Worm (Caenorhabditis elegans): ENCODE measurements around the gene T13C5.2.
A peak's percentile ranks its signal among the peaks of the same experiment; 100 is the strongest.

The T13C5.2 gene

DNA sequence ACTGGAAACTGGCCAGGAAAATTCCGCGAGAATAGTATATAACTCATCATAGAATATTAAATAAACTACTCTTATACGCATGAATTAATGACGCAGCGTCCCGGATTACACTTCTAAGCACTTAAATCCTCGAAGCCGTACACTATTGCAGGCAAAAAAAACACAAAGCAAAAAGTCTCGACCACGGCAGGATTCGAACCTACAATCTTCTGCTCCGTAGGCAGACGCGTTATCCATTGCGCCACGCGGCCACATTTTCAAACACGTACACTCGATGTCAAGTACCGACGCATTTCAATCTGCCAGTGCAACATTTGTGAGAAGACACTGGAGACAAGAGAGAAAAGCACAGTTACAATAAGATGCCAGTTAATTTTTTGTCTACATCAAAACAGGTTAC lies 35.1 kb downstream of the T13C5.2 start (continued):
- peak; percentile 34 for TF ChIP-seq Y55F3AM.14 (GFP tag; optimal IDR thresholded peaks at IDR 0.05)
- TF ChIP-seq unc-55 (GFP tag; optimal IDR thresholded peaks at IDR 0.05), result peak; percentile 38
- TF ChIP-seq unc-62 (GFP tag; optimal IDR thresholded peaks at IDR 0.05), result no peak
- TF ChIP-seq nhr-237 (tag; optimal IDR thresholded peaks at IDR 0.05), result no peak
- TF ChIP-seq nhr-6 (tag; optimal IDR thresholded peaks at IDR 0.05), result no peak
- no peak for TF ChIP-seq blmp-1 (tag; optimal IDR thresholded peaks at IDR 0.05; ENCODE audit: insufficient read depth)
- no peak for TF ChIP-seq nhr-10 (tag; optimal IDR thresholded peaks at IDR 0.05)
- no peak for TF ChIP-seq mdl-1 (tag; optimal IDR thresholded peaks at IDR 0.05)
- TF ChIP-seq sma-3 (GFP tag; optimal IDR thresholded peaks at IDR 0.05), result peak; percentile 35

DNA sequence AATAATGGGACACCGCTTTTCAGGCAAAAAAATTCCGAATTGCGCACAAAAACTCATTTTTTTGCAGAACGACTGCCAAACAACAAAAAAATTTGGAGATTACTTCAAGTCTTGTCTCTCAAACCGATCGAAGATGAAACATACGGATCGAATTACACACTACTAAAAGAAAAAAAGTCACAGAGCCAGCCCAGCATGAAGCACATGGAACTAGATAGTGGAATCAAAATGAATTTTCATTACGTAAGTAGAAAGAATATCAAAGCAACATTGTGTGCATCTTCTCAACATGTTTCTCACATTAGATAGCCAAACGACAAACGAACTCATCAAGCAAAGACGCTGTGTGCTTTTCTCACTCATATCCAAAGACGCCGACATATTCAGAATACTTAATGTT lies 36.3 kb downstream of the T13C5.2 start:
- TF ChIP-seq mdl-1 (tag; optimal IDR thresholded peaks at IDR 0.05), result no peak
- no peak for TF ChIP-seq ztf-4 (tag; optimal IDR thresholded peaks at IDR 0.05)
- no peak for TF ChIP-seq fos-1 (tag; optimal IDR thresholded peaks at IDR 0.05)
- TF ChIP-seq elt-3 (tag; optimal IDR thresholded peaks at IDR 0.05), result no peak
- no peak for TF ChIP-seq lsy-2 (tag; optimal IDR thresholded peaks at IDR 0.05)
- TF ChIP-seq nhr-21 (tag; optimal IDR thresholded peaks at IDR 0.05), result no peak
- TF ChIP-seq nhr-25 (tag; optimal IDR thresholded peaks at IDR 0.05), result no peak
- TF ChIP-seq nhr-10 (tag; optimal IDR thresholded peaks at IDR 0.05), result no peak
- no peak for TF ChIP-seq ama-1 (optimal IDR thresholded peaks at IDR 0.05)
- no peak for TF ChIP-seq lin-39 (tag; optimal IDR thresholded peaks at IDR 0.05)
- no peak for TF ChIP-seq peb-1 (tag; optimal IDR thresholded peaks at IDR 0.05)
- TF ChIP-seq ceh-16 (tag; optimal IDR thresholded peaks at IDR 0.05), result no peak
- TF ChIP-seq alr-1 (tag; optimal IDR thresholded peaks at IDR 0.05), result no peak
- TF ChIP-seq sem-4 (tag; optimal IDR thresholded peaks at IDR 0.05), result no peak
- no peak for TF ChIP-seq aly-2 (tag; optimal IDR thresholded peaks at IDR 0.05)
- TF ChIP-seq mbf-1 (tag; optimal IDR thresholded peaks at IDR 0.05), result no peak
- TF ChIP-seq unc-62 (GFP tag; optimal IDR thresholded peaks at IDR 0.05), result no peak
- TF ChIP-seq elt-1 (tag; optimal IDR thresholded peaks at IDR 0.05), result no peak
- TF ChIP-seq mab-5 (tag; optimal IDR thresholded peaks at IDR 0.05), result no peak

DNA sequence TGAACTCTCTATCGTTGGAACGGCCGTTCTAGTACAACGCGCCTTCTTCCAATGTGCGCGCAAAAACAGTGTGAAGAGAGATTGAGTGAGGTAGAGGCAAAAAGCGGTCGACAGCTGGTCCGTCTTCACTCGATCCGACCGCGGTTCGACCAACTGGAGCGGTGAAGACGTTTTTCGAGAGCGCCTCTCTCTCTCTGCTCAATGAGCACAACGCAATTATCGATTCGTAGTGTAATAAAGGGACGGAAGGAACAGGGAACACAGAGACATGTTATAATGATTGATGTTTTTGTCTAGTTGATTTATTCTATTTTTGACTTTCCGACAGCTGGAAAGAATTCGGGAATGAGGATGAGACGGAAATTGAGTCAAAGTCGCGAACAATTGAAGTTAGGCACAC lies 40.0 kb downstream of the T13C5.2 start:
- no peak for TF ChIP-seq sem-4 (tag; optimal IDR thresholded peaks at IDR 0.05)
- no peak for TF ChIP-seq egl-27 (tag; optimal IDR thresholded peaks at IDR 0.05)
- no peak for TF ChIP-seq aly-2 (tag; optimal IDR thresholded peaks at IDR 0.05)
- TF ChIP-seq sma-9 (GFP tag; optimal IDR thresholded peaks at IDR 0.05), result peak; percentile 32
- TF ChIP-seq sma-9 (tag; optimal IDR thresholded peaks at IDR 0.05), result no peak

- TF ChIP-seq nhr-23 (tag; optimal IDR thresholded peaks at IDR 0.05) (no peak), lin-11 (tag; optimal IDR thresholded peaks at IDR 0.05) (no peak), sma-3 (GFP tag; optimal IDR thresholded peaks at IDR 0.05) (peak; percentile 27)
Observed at ce11 chrX:6230669-6231068, 45.9 kb downstream of the T13C5.2 start, which contains the start of gene lite-1. lite-1 (minus strand) TSS chrX:6230769.

- TF ChIP-seq blmp-1 (tag; optimal IDR thresholded peaks at IDR 0.05; ENCODE audit: insufficient read depth), result no peak
- no peak for TF ChIP-seq peb-1 (tag; optimal IDR thresholded peaks at IDR 0.05)
- TF ChIP-seq lsy-2 (tag; optimal IDR thresholded peaks at IDR 0.05), result no peak
- no peak for TF ChIP-seq nhr-10 (tag; optimal IDR thresholded peaks at IDR 0.05)
- no peak for TF ChIP-seq nhr-21 (tag; optimal IDR thresholded peaks at IDR 0.05)
- no peak for TF ChIP-seq alr-1 (tag; optimal IDR thresholded peaks at IDR 0.05)
- no peak for TF ChIP-seq elt-3 (tag; optimal IDR thresholded peaks at IDR 0.05)
- no peak for TF ChIP-seq nhr-129 (tag; optimal IDR thresholded peaks at IDR 0.05)
- TF ChIP-seq gmeb-1 (tag; optimal IDR thresholded peaks at IDR 0.05), result no peak
- TF ChIP-seq ama-1 (optimal IDR thresholded peaks at IDR 0.05), result no peak
- TF ChIP-seq egl-27 (tag; optimal IDR thresholded peaks at IDR 0.05), result no peak
- no peak for TF ChIP-seq nhr-11 (tag; optimal IDR thresholded peaks at IDR 0.05)
Observed at ce11 chrX:6232998-6233626, 48.3 kb downstream of the T13C5.2 start, which contains the start of gene C14F11.4. C14F11.4 (minus strand) TSS chrX:6233048.
